Fruit fly (Drosophila melanogaster) whole organism, pupa: ENCODE measurements around the gene CG7402.

Source experiments
- CG10348 ChIP-seq: fragments of 200-800 bp; sonication (Bioruptor generic); IDR thresholded peaks from 2 replicates; pipeline ENCODE4 v1.3.6; 2022; ENCODE audit warnings: missing biosample characterization, missing genetic modification characterization
- CG12605 ChIP-seq: fragments of 200-800 bp; sonication (Bioruptor generic); IDR thresholded peaks from 2 replicates; pipeline ENCODE4 v1.3.6; 2022; ENCODE audit warnings: missing biosample characterization, missing genetic modification characterization
- CG13204 ChIP-seq: fragments of 200-800 bp; sonication (Bioruptor generic); optimal IDR thresholded peaks from 2 replicates; lab custom pipeline; 2018; ENCODE audit warnings: missing biosample characterization, mild to moderate bottlenecking, missing genetic modification characterization, moderate library complexity
- CG14655 ChIP-seq: fragments of 200-800 bp; sonication (Bioruptor generic); optimal IDR thresholded peaks from 3 replicates; lab custom pipeline; 2017; ENCODE audit warnings: mild to moderate bottlenecking, missing biosample characterization, missing genetic modification reagents, missing genetic modification characterization
- CG15710 ChIP-seq: fragments of 200-800 bp; sonication (Bioruptor generic); optimal IDR thresholded peaks from 2 replicates; lab custom pipeline; 2018; ENCODE audit warnings: missing biosample characterization, mild to moderate bottlenecking, missing genetic modification characterization, moderate library complexity
- CG17806 ChIP-seq: fragments of 200-800 bp; sonication (Bioruptor generic); optimal IDR thresholded peaks from 2 replicates; lab custom pipeline; 2018; ENCODE audit warnings: missing biosample characterization, mild to moderate bottlenecking, missing genetic modification characterization, moderate library complexity
- CG32121 ChIP-seq: fragments of 200-800 bp; sonication (Bioruptor generic); IDR thresholded peaks from 2 replicates; pipeline ENCODE4 v1.3.6; 2022; ENCODE audit warnings: missing biosample characterization, missing genetic modification characterization
- CG34367 ChIP-seq: fragments of 200-800 bp; sonication (Bioruptor generic); optimal IDR thresholded peaks from 2 replicates; lab custom pipeline; 2018; ENCODE audit warnings: missing biosample characterization, mild to moderate bottlenecking, missing genetic modification characterization
- CG4496 ChIP-seq: fragments of 200-800 bp; sonication (Bioruptor generic); IDR thresholded peaks from 3 replicates; pipeline ENCODE4 v1.3.6; 2022; ENCODE audit warnings: missing biosample characterization, missing genetic modification characterization
- CG8159 ChIP-seq: fragments of 200-800 bp; sonication (Bioruptor generic); optimal IDR thresholded peaks from 3 replicates; lab custom pipeline; 2018; ENCODE audit warnings: missing biosample characterization, mild to moderate bottlenecking, missing genetic modification characterization, moderate library complexity
- CG8301 ChIP-seq: fragments of 200-800 bp; sonication (Bioruptor generic); optimal IDR thresholded peaks from 2 replicates; lab custom pipeline; 2018; ENCODE audit warnings: missing biosample characterization, mild to moderate bottlenecking, missing genetic modification characterization
- CG9948 ChIP-seq: fragments of 200-800 bp; sonication (Bioruptor generic); optimal IDR thresholded peaks from 2 replicates; lab custom pipeline; 2018; ENCODE audit warnings: missing biosample characterization, mild to moderate bottlenecking, missing genetic modification characterization, moderate library complexity
- D1 ChIP-seq: fragments of 200-800 bp; sonication (Bioruptor generic); optimal IDR thresholded peaks from 2 replicates; lab custom pipeline; 2018; ENCODE audit warnings: missing biosample characterization, mild to moderate bottlenecking, missing genetic modification characterization, moderate library complexity
- EcR ChIP-seq: fragments of 200-800 bp; sonication (Bioruptor generic); optimal IDR thresholded peaks from 3 replicates; lab custom pipeline; 2019; ENCODE audit warnings: missing biosample characterization, missing genetic modification characterization, mild to moderate bottlenecking, moderate library complexity, missing genetic modification reagents
- Ets98B ChIP-seq: fragments of 200-800 bp; sonication (Bioruptor generic); IDR thresholded peaks from 2 replicates; pipeline ENCODE4 v1.3.6; 2022; ENCODE audit warnings: missing biosample characterization, missing genetic modification characterization
- Pif1A ChIP-seq: fragments of 200-800 bp; sonication (Bioruptor generic); optimal IDR thresholded peaks from 3 replicates; lab custom pipeline; 2016; ENCODE audit warnings: missing biosample characterization, missing genetic modification characterization
- Pif1B ChIP-seq: fragments of 200-800 bp; sonication (Bioruptor generic); optimal IDR thresholded peaks from 3 replicates; lab custom pipeline; 2016; ENCODE audit warnings: missing biosample characterization, missing genetic modification characterization
- Snoo ChIP-seq: fragments of 200-800 bp; sonication (Bioruptor generic); optimal IDR thresholded peaks from 3 replicates; lab custom pipeline; 2017; ENCODE audit warnings: missing biosample characterization, mild to moderate bottlenecking, missing genetic modification characterization, inconsistent platforms
- fd96Ca ChIP-seq: fragments of 200-800 bp; sonication (Bioruptor generic); IDR thresholded peaks from 3 replicates; pipeline ENCODE4 v1.3.6; 2022; ENCODE audit warnings: missing biosample characterization, missing genetic modification characterization
- gl ChIP-seq: fragments of 200-800 bp; sonication (Bioruptor generic); optimal IDR thresholded peaks from 2 replicates; lab custom pipeline; 2018; ENCODE audit warnings: missing biosample characterization, mild to moderate bottlenecking, missing genetic modification characterization
- rn ChIP-seq: fragments of 200-800 bp; sonication (Bioruptor generic); IDR thresholded peaks from 2 replicates; pipeline ENCODE4 v1.3.6; 2022; ENCODE audit warnings: missing biosample characterization, missing genetic modification characterization

The CG7402 gene

dm6 chr3L:17887393-17887792 lies at the start of gene CG7402:
TSS of gene CG7402 (plus strand) at chr3L:17887705.
- peak; percentile 62 for TF ChIP-seq EcR (GFP tag; lab: Kevin White, UChicago)
- TF ChIP-seq CG34367 (tag; lab: Kevin White, UChicago), result no peak
- TF ChIP-seq CG10348 (GFP tag; lab: Robert Waterston, UW), result no peak
- TF ChIP-seq CG4496 (GFP tag; lab: Robert Waterston, UW), result peak; percentile 53; the same call in 1 of the 3 replicates
- no peak for TF ChIP-seq CG15710
- TF ChIP-seq fd96Ca (GFP tag; lab: Robert Waterston, UW), result no peak

dm6 chr3L:17841085-17841606 lies 46.4 kb upstream of the CG7402 start, which contains the start of gene CG5577:
TSS of gene CG5577 (minus strand) at chr3L:17841427.
- TF ChIP-seq CG4496 (GFP tag; lab: Robert Waterston, UW), result peak; percentile 87
- TF ChIP-seq Ets98B, result no peak
- no peak for TF ChIP-seq rn (GFP tag; lab: Robert Waterston, UW)
- TF ChIP-seq CG12605 (GFP tag; lab: Robert Waterston, UW), result no peak
- TF ChIP-seq CG32121 (GFP tag; lab: Robert Waterston, UW), result 0 out of 2 replicates have a peak, but pooled peaks have one; percentile 25
- TF ChIP-seq CG34367 (tag; lab: Kevin White, UChicago), result no peak
- TF ChIP-seq CG14655 (GFP tag; lab: Kevin White, UChicago), result no peak
- TF ChIP-seq Snoo (tag; lab: Kevin White, UChicago), result no peak
- TF ChIP-seq EcR (GFP tag; lab: Kevin White, UChicago), result peak; percentile 89
- TF ChIP-seq, all 21 proteins: peak for 3

dm6 chr3L:17842892-17843703 lies 44.4 kb upstream of the CG7402 start, which contains the start of gene CG5567:
TSS of gene CG5567 (minus strand) at chr3L:17843544.
- TF ChIP-seq Pif1A, result no peak
- TF ChIP-seq EcR (GFP tag; lab: Kevin White, UChicago), result peak; percentile 38
- no peak; the same call in 2 of the 3 replicates for TF ChIP-seq CG4496 (GFP tag; lab: Robert Waterston, UW)
- no peak for TF ChIP-seq Pif1B (GFP tag; lab: Kevin White, UChicago)
- TF ChIP-seq Ets98B, result no peak
- 0 out of 3 replicates have a peak, but pooled peaks have one; percentile 17 for TF ChIP-seq fd96Ca (GFP tag; lab: Robert Waterston, UW)
- peak; percentile 2 for TF ChIP-seq Snoo (tag; lab: Kevin White, UChicago)
- TF ChIP-seq CG17806 (tag; lab: Kevin White, UChicago), result peak; percentile 10
- no peak for TF ChIP-seq CG9948 (tag; lab: Kevin White, UChicago)
- TF ChIP-seq CG13204 (GFP tag; lab: Kevin White, UChicago), result no peak
- no peak for TF ChIP-seq CG8159 (tag; lab: Kevin White, UChicago)
- TF ChIP-seq CG32121 (GFP tag; lab: Robert Waterston, UW), result 0 out of 2 replicates have a peak, but pooled peaks have one; percentile 33
- no peak for TF ChIP-seq CG10348 (GFP tag; lab: Robert Waterston, UW)
- no peak for TF ChIP-seq rn (GFP tag; lab: Robert Waterston, UW)
- 0 out of 2 replicates have a peak, but pooled peaks have one; percentile 19 for TF ChIP-seq CG12605 (GFP tag; lab: Robert Waterston, UW)
- no peak for TF ChIP-seq CG14655 (GFP tag; lab: Kevin White, UChicago)
- TF ChIP-seq CG34367 (tag; lab: Kevin White, UChicago), result no peak
- no peak for TF ChIP-seq D1 (tag; lab: Kevin White, UChicago)
- no peak for TF ChIP-seq CG8301 (tag; lab: Kevin White, UChicago)
- TF ChIP-seq CG15710, result no peak
- no peak for TF ChIP-seq gl (tag; lab: Kevin White, UChicago)

- no peak for TF ChIP-seq Pif1B (GFP tag; lab: Kevin White, UChicago)
- no peak for TF ChIP-seq CG8159 (tag; lab: Kevin White, UChicago)
- no peak for TF ChIP-seq CG34367 (tag; lab: Kevin White, UChicago)
- TF ChIP-seq CG15710, result no peak
- no peak; the same call in 1 of the 2 replicates for TF ChIP-seq Ets98B
- peak; percentile 24 for TF ChIP-seq gl (tag; lab: Kevin White, UChicago)
- TF ChIP-seq CG8301 (tag; lab: Kevin White, UChicago), result no peak
- TF ChIP-seq CG14655 (GFP tag; lab: Kevin White, UChicago), result no peak
- TF ChIP-seq CG12605 (GFP tag; lab: Robert Waterston, UW), result peak; percentile 29; the same call in 1 of the 2 replicates
- no peak for TF ChIP-seq Snoo (tag; lab: Kevin White, UChicago)
- TF ChIP-seq CG10348 (GFP tag; lab: Robert Waterston, UW), result no peak
- no peak for TF ChIP-seq D1 (tag; lab: Kevin White, UChicago)
- TF ChIP-seq CG32121 (GFP tag; lab: Robert Waterston, UW), result no peak
- TF ChIP-seq rn (GFP tag; lab: Robert Waterston, UW), result no peak
- TF ChIP-seq EcR (GFP tag; lab: Kevin White, UChicago), result peak; percentile 87
- TF ChIP-seq CG4496 (GFP tag; lab: Robert Waterston, UW), result peak; percentile 54; the same call in 2 of the 3 replicates
- TF ChIP-seq, all 21 proteins: peak for 4
Measured at dm6 chr3L:17846169-17846981, 41.1 kb upstream of the CG7402 start, which contains the start of the genes MED19 and CG7430. TSS of gene MED19 (minus strand) at chr3L:17846501. TSS of gene CG7430 (plus strand) at chr3L:17846916.
